Worm (Caenorhabditis elegans) whole organism, late embryonic: ENCODE results near the gene str-252.

Experiments
- C08G9.2 ChIP-seq: sonication (generic microtip); optimal IDR thresholded peaks from 2 replicates; lab custom pipeline; 2016; ENCODE audit warnings: mild to moderate bottlenecking, missing genetic modification characterization, moderate library complexity, missing compliant biosample characterization
- C38D4.7 ChIP-seq: fragments of 200-800 bp; sonication (Bioruptor generic); optimal IDR thresholded peaks from 2 replicates; lab custom pipeline; 2018; ENCODE audit warnings: mild to moderate bottlenecking, missing genetic modification characterization, moderate library complexity, missing compliant biosample characterization
- ama-1 ChIP-seq: fragments of 150-350 bp; optimal IDR thresholded peaks from 2 replicates; lab custom pipeline; 2014
- ceh-45 ChIP-seq: fragments of 200-800 bp; sonication (Bioruptor generic); IDR thresholded peaks from 2 replicates; pipeline ENCODE4 v1.3.6; 2022; ENCODE audit warnings: missing genetic modification reagents, missing genetic modification characterization, missing compliant biosample characterization
- hlh-30 ChIP-seq: sonication (generic microtip); optimal IDR thresholded peaks from 2 replicates; lab custom pipeline; 2017; ENCODE audit warnings: antibody characterized with exemption, missing genetic modification characterization, missing compliant biosample characterization; ENCODE audit not compliant: insufficient read depth
- madf-2 ChIP-seq: sonication (generic microtip); optimal IDR thresholded peaks from 2 replicates; lab custom pipeline; 2017; ENCODE audit warnings: missing genetic modification characterization, missing compliant biosample characterization
- zip-5 ChIP-seq: sonication (generic microtip); optimal IDR thresholded peaks from 2 replicates; lab custom pipeline; 2016; ENCODE audit warnings: missing genetic modification characterization, missing compliant biosample characterization

Gene str-252

DNA sequence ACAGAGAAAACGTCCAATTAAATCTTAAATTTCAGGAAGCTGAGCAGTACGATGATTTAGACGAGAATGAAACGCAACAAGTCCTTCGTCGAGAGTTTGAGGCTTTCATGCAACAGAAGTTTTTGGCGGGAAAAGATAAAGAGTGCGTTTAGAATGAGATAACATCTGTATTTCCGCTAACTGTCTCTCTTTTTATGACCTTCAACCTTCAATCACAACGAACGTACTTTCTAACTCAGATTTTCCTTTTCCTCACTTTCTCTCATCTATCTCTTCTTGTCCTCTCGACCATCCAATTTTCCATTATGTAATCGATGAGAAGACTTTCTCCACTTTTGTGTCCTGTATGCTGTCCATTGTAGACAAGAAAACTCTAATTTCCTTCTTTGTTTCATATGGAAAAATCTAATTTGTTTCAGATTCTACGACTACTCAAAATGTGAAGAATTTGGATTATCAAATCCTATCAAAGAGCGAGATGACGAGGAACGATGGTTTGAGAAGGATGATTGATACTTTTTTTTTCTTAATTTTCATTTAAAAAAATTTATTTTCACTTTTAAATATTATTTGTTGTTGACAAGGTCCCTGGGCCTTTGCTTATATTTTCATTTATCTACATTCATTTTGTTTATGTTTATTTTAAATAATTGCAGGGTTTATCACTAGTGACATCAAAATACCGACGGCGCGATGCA lies 47.1 kb downstream of the str-252 start, which contains the start of gene sao-1:
sao-1 (plus strand) TSS at position 648 of the 698 bp plus-strand sequence.
- no peak for TF ChIP-seq C38D4.7 (GFP tag; lab: Kevin White, UChicago)
- TF ChIP-seq zip-5 (tag; lab: Kevin White, UChicago), result no peak
- no peak for TF ChIP-seq ama-1 (lab: Kevin White, UChicago)
- no peak for TF ChIP-seq hlh-30
- no peak for TF ChIP-seq C08G9.2 (tag; lab: Kevin White, UChicago)
- TF ChIP-seq madf-2 (tag; lab: Kevin White, UChicago), result no peak
- TF ChIP-seq ceh-45 (GFP tag; lab: Robert Waterston, UW), result no peak
